Worm (Caenorhabditis elegans): Measurements from ENCODE around the gene pho-10.
A peak's percentile ranks its signal among the peaks of the same experiment; 100 is the strongest.

The pho-10 gene

DNA sequence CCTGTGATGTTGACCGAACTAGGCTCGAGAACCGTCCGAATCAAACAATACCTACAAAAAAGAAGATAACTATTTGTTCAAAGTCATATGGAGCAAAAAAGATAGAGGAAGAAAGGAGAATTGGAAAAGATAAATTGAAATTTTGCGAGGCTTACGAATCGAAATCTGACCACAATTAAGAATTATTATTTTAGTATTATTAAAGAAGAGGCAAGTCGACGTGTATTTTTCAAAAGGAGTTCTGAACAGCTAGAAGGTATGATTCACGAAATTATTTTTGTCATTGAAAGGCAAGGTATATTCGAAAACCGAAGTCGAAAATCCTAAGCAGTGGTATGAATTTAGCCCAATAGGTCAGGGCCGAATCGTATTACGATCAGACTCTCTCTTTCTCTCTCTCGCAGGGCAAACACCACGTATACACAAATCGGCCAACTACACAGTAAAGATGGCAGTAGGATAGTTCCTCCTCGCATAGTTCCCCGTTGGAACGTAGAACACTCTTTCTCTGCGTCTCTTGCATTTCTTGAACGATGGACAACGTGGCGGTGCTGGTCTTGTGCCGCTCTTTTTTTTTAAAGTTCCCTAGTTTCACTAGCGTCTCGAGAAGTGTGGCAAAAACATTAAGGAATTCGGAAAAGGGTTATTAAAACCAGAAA lies 29.2 kb downstream of the pho-10 start, which contains the start of gene vgln-1:
Gene vgln-1, minus strand, starts transcription at position 51 of the 659 bp plus-strand sequence.
- TF ChIP-seq dpl-1 (GFP tag; optimal IDR thresholded peaks at IDR 0.05) (peak; percentile 16), set-16 (GFP tag; IDR thresholded peaks at IDR 0.05) (no peak), php-3 (GFP tag; IDR thresholded peaks at IDR 0.05) (no peak), tra-1 (GFP tag; IDR thresholded peaks at IDR 0.05) (no peak), nhr-102 (tag; optimal IDR thresholded peaks at IDR 0.05) (no peak), nhr-25 (tag; optimal IDR thresholded peaks at IDR 0.05; ENCODE audit: borderline replicate concordance, insufficient read depth) (peak; percentile 55), spr-1 (tag; optimal IDR thresholded peaks at IDR 0.05) (no peak), dve-1 (tag; optimal IDR thresholded peaks at IDR 0.05; ENCODE audit: insufficient read depth) (no peak), nhr-42 (GFP tag; IDR thresholded peaks at IDR 0.05) (no peak), nhr-41 (GFP tag; IDR thresholded peaks at IDR 0.05) (no peak), mxl-3 (GFP tag; optimal IDR thresholded peaks at IDR 0.05) (peak; percentile 61), lin-1 (GFP tag; IDR thresholded peaks at IDR 0.05) (no peak), ZK337.2 (GFP tag; IDR thresholded peaks at IDR 0.05) (0 out of 2 replicates have a peak, but pooled peaks have one; percentile 13), skn-1 (tag; optimal IDR thresholded peaks at IDR 0.05) (no peak), mep-1 (tag; optimal IDR thresholded peaks at IDR 0.05) (no peak), nhr-28 (tag; optimal IDR thresholded peaks at IDR 0.05) (peak; percentile 14), Y105C5A.15 (GFP tag; IDR thresholded peaks at IDR 0.05) (0 out of 2 replicates have a peak, but pooled peaks have one; percentile 37), unc-62 (GFP tag; optimal IDR thresholded peaks at IDR 0.05 in 1 of 2) (peak in 1 of 2 experiments; percentile 60), unc-62 (tag; optimal IDR thresholded peaks at IDR 0.05) (no peak), hmg-1.1 (GFP tag; IDR thresholded peaks at IDR 0.05) (no peak), zag-1 (tag; optimal IDR thresholded peaks at IDR 0.05) (no peak), mes-2 (tag; optimal IDR thresholded peaks at IDR 0.05; ENCODE audit: poor library complexity, severe bottlenecking) (peak; percentile 31), lin-29 (GFP tag; IDR thresholded peaks at IDR 0.05) (no peak), attf-4 (tag; optimal IDR thresholded peaks at IDR 0.05) (no peak), nhr-237 (tag; optimal IDR thresholded peaks at IDR 0.05) (no peak), lin-38 (GFP tag; IDR thresholded peaks at IDR 0.05) (no peak), zip-11 (GFP tag; IDR thresholded peaks at IDR 0.05) (no peak), vab-7 (GFP tag; IDR thresholded peaks at IDR 0.05) (no peak), R02D3.7 (tag; optimal IDR thresholded peaks at IDR 0.05) (no peak), egl-43 (GFP tag; IDR thresholded peaks at IDR 0.05) (0 out of 2 replicates have a peak, but pooled peaks have one; percentile 10), hlh-30 (tag; optimal IDR thresholded peaks at IDR 0.05; ENCODE audit: insufficient read depth) (peak; percentile 50), T20F7.1 (GFP tag; optimal IDR thresholded peaks at IDR 0.05) (no peak), fos-1 (tag; optimal IDR thresholded peaks at IDR 0.05) (no peak), mdl-1 (tag; optimal IDR thresholded peaks at IDR 0.05) (peak in 1 of 2 experiments; percentile 35), nhr-11 (tag; optimal IDR thresholded peaks at IDR 0.05) (peak; percentile 31), lin-15B (tag; optimal IDR thresholded peaks at IDR 0.05) (no peak), T26A8.4 (GFP tag; IDR thresholded peaks at IDR 0.05) (no peak), rbr-2 (tag; optimal IDR thresholded peaks at IDR 0.05) (no peak), hif-1 (tag; optimal IDR thresholded peaks at IDR 0.05) (no peak), ama-1 (optimal IDR thresholded peaks at IDR 0.05) (no peak), nhr-10 (tag; optimal IDR thresholded peaks at IDR 0.05) (no peak), lsy-2 (tag; optimal IDR thresholded peaks at IDR 0.05) (peak in 1 of 2 experiments; percentile 46), aha-1 (tag) (peak; percentile 58), D1046.2 (GFP tag; IDR thresholded peaks at IDR 0.05) (no peak), nhr-48 (tag; optimal IDR thresholded peaks at IDR 0.05) (no peak), spr-3 (GFP tag; optimal IDR thresholded peaks at IDR 0.05) (no peak)
